Worm (Caenorhabditis elegans): ENCODE results near the gene str-150.

The str-150 gene

ce11 chrV:16575900-16576299, 7.2 kb upstream of the str-150 start, which contains the start of gene str-151:
Gene str-151 (plus strand): TSS chrV:16576200.
- TF ChIP-seq nhr-11 (tag; optimal IDR thresholded peaks at IDR 0.05) (no peak), nhr-76 (tag; optimal IDR thresholded peaks at IDR 0.05) (no peak), tbx-2 (tag; optimal IDR thresholded peaks at IDR 0.05) (no peak), aly-2 (tag; optimal IDR thresholded peaks at IDR 0.05) (no peak), nhr-237 (tag; optimal IDR thresholded peaks at IDR 0.05) (no peak), nhr-25 (tag; optimal IDR thresholded peaks at IDR 0.05) (no peak), pha-4 (tag; optimal IDR thresholded peaks at IDR 0.05) (no peak), snpc-4 (tag; optimal IDR thresholded peaks at IDR 0.05) (no peak), daf-12 (tag; optimal IDR thresholded peaks at IDR 0.05) (no peak), nhr-77 (tag; optimal IDR thresholded peaks at IDR 0.05) (no peak), lin-39 (tag; optimal IDR thresholded peaks at IDR 0.05) (no peak), ceh-16 (tag; optimal IDR thresholded peaks at IDR 0.05) (no peak), ceh-28 (tag; optimal IDR thresholded peaks at IDR 0.05) (no peak), nhr-67 (tag; optimal IDR thresholded peaks at IDR 0.05) (no peak), elt-2 (tag; optimal IDR thresholded peaks at IDR 0.05) (no peak), jun-1 (tag; optimal IDR thresholded peaks at IDR 0.05) (no peak)

ce11 chrV:16580424-16580823, 2.6 kb upstream of the str-150 start, which contains the start of gene nhr-271:
Gene nhr-271 (minus strand): TSS chrV:16580524.
- TF ChIP-seq ama-1 (optimal IDR thresholded peaks at IDR 0.05) (no peak), lin-39 (tag; optimal IDR thresholded peaks at IDR 0.05) (no peak), ceh-9 (tag; optimal IDR thresholded peaks at IDR 0.05) (no peak), nhr-43 (tag; optimal IDR thresholded peaks at IDR 0.05; ENCODE audit: poor library complexity, severe bottlenecking) (no peak), nhr-11 (tag; optimal IDR thresholded peaks at IDR 0.05) (no peak), daf-12 (tag; optimal IDR thresholded peaks at IDR 0.05) (no peak), tbx-2 (tag; optimal IDR thresholded peaks at IDR 0.05) (no peak), eor-1 (tag; optimal IDR thresholded peaks at IDR 0.05) (no peak)

ce11 chrV:16581061-16581460, 2.0 kb upstream of the str-150 start:
- TF ChIP-seq unc-39 (tag; optimal IDR thresholded peaks at IDR 0.05) (no peak), aly-2 (tag; optimal IDR thresholded peaks at IDR 0.05) (no peak), hmg-11 (tag; optimal IDR thresholded peaks at IDR 0.05) (no peak), elt-1 (tag; optimal IDR thresholded peaks at IDR 0.05) (no peak), R02D3.7 (tag; optimal IDR thresholded peaks at IDR 0.05) (no peak), nhr-43 (tag; optimal IDR thresholded peaks at IDR 0.05; ENCODE audit: poor library complexity, severe bottlenecking) (no peak), mml-1 (tag; optimal IDR thresholded peaks at IDR 0.05) (no peak), egl-5 (tag; optimal IDR thresholded peaks at IDR 0.05) (no peak), daf-12 (tag; optimal IDR thresholded peaks at IDR 0.05) (no peak), fkh-10 (GFP tag; optimal IDR thresholded peaks at IDR 0.05) (no peak), nhr-12 (tag; optimal IDR thresholded peaks at IDR 0.05) (no peak), nhr-25 (tag; optimal IDR thresholded peaks at IDR 0.05) (no peak), nhr-67 (tag; optimal IDR thresholded peaks at IDR 0.05) (no peak)

- TF ChIP-seq elt-1 (tag; optimal IDR thresholded peaks at IDR 0.05) (no peak), mdl-1 (tag; optimal IDR thresholded peaks at IDR 0.05) (no peak)
These were observed 5.4 kb downstream of the str-150 start, which contains the start of gene srw-73 for ce11 chrV:16588428-16588827. Gene srw-73 (minus strand): TSS chrV:16588528.

ce11 chrV:16589488-16589887, 6.4 kb downstream of the str-150 start:
- TF ChIP-seq fkh-2 (tag; optimal IDR thresholded peaks at IDR 0.05), result no peak
- TF ChIP-seq nfya-1 (tag; optimal IDR thresholded peaks at IDR 0.05; ENCODE audit: insufficient read depth), result no peak
- no peak for TF ChIP-seq nhr-76 (tag; optimal IDR thresholded peaks at IDR 0.05)
- TF ChIP-seq snpc-4 (tag; optimal IDR thresholded peaks at IDR 0.05), result no peak
- no peak for TF ChIP-seq ceh-16 (tag; optimal IDR thresholded peaks at IDR 0.05)
- no peak for TF ChIP-seq ceh-82 (tag; optimal IDR thresholded peaks at IDR 0.05)
- no peak for TF ChIP-seq nhr-12 (tag; optimal IDR thresholded peaks at IDR 0.05)
- TF ChIP-seq eor-1 (tag; optimal IDR thresholded peaks at IDR 0.05), result no peak
- TF ChIP-seq ceh-28 (tag; optimal IDR thresholded peaks at IDR 0.05), result no peak
- TF ChIP-seq ztf-4 (tag; optimal IDR thresholded peaks at IDR 0.05), result no peak
- TF ChIP-seq mml-1 (tag; optimal IDR thresholded peaks at IDR 0.05), result no peak
- TF ChIP-seq elt-1 (tag; optimal IDR thresholded peaks at IDR 0.05), result no peak
- TF ChIP-seq nhr-11 (tag; optimal IDR thresholded peaks at IDR 0.05), result no peak
- TF ChIP-seq ceh-9 (tag; optimal IDR thresholded peaks at IDR 0.05), result no peak
- TF ChIP-seq pha-4 (tag; optimal IDR thresholded peaks at IDR 0.05), result no peak
- TF ChIP-seq R02D3.7 (tag; optimal IDR thresholded peaks at IDR 0.05), result no peak
- TF ChIP-seq hmg-11 (tag; optimal IDR thresholded peaks at IDR 0.05), result no peak
- TF ChIP-seq skn-1 (tag; optimal IDR thresholded peaks at IDR 0.05), result no peak
- no peak for TF ChIP-seq egl-5 (tag; optimal IDR thresholded peaks at IDR 0.05)
- no peak for TF ChIP-seq lsy-12 (tag; optimal IDR thresholded peaks at IDR 0.05)

Measured in whole organism, L3 larva.